Comparison of ENCODE assay signal across 1 fruit fly cellular context in the genomic region with DNA sequence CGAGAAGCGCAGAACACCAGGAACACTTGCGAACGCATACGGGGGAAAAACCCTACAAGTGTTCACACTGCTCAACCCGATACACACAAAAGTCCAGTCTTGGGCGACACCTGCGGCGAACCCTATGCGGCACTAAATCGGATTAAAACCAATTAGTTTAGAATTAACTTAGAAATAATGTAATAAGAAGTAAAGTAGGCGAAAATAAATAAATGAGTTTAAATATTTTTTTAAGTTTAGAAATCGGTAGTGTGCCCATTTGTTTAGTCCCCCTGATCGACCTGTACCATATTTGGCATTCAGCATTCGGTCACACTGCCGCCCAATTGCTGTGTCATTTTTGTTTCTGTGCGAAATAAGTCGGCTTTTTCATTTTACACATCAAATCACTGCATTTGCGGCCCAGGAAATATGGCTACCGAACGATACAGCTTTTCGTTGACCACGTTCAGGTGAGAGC.
A peak's percentile ranks its signal among the peaks of the same experiment; 100 is the strongest.
TF ChIP-seq lines count a peak whose summit lies in the region.

A gene (plus strand): TSS at position 292 of the 460 bp plus-strand sequence.

TF ChIP-seq in whole organism, embryonic, 481 proteins besides CTCF, POLR2A, EP300 and RAD21 (continued from another document and continues in another):
- TF ChIP-seq CG10654 (GFP tag; optimal IDR thresholded peaks at IDR 0.05; lab: Kevin White, UChicago), result no peak
- TF ChIP-seq Sry-δ (GFP tag; optimal IDR thresholded peaks at IDR 0.05; lab: Kevin White, UChicago), result no peak
- no peak for TF ChIP-seq corto (GFP tag; optimal IDR thresholded peaks at IDR 0.05; lab: Kevin White, UChicago)
- TF ChIP-seq Abd-B (GFP tag; optimal IDR thresholded peaks at IDR 0.05; lab: Kevin White, UChicago), result no peak
- peak; percentile 28 for TF ChIP-seq CG2712 (tag; optimal IDR thresholded peaks at IDR 0.05; lab: Kevin White, UChicago)
- no peak for TF ChIP-seq her (GFP tag; optimal IDR thresholded peaks at IDR 0.05; lab: Kevin White, UChicago)
- TF ChIP-seq CG13296 (GFP tag; optimal IDR thresholded peaks at IDR 0.05; lab: Kevin White, UChicago), result no peak
- TF ChIP-seq slou (GFP tag; optimal IDR thresholded peaks at IDR 0.05; lab: Kevin White, UChicago), result no peak
- no peak for TF ChIP-seq H2.0 (GFP tag; IDR thresholded peaks at IDR 0.05; lab: Robert Waterston, UW)
- TF ChIP-seq CG9609 (GFP tag; optimal IDR thresholded peaks at IDR 0.05; lab: Kevin White, UChicago), result no peak
- no peak for TF ChIP-seq salm (tag; optimal IDR thresholded peaks at IDR 0.05; lab: Kevin White, UChicago)
- TF ChIP-seq CG13624 (GFP tag; optimal IDR thresholded peaks at IDR 0.05; lab: Kevin White, UChicago), result no peak
- no peak for TF ChIP-seq CG17359 (tag; optimal IDR thresholded peaks at IDR 0.05; lab: Kevin White, UChicago)
- no peak for TF ChIP-seq HHEX (GFP tag; optimal IDR thresholded peaks at IDR 0.05; lab: Kevin White, UChicago)
- peak; percentile 21 for TF ChIP-seq Fer1 (GFP tag; optimal IDR thresholded peaks at IDR 0.05; lab: Kevin White, UChicago)
- TF ChIP-seq CG18599 (GFP tag; optimal IDR thresholded peaks at IDR 0.05; lab: Kevin White, UChicago), result no peak
- no peak for TF ChIP-seq so (GFP tag; IDR thresholded peaks at IDR 0.05; lab: Robert Waterston, UW)
- TF ChIP-seq Nf-YA (GFP tag; IDR thresholded peaks at IDR 0.05; lab: Robert Waterston, UW), result no peak
- TF ChIP-seq gfzf (GFP tag; optimal IDR thresholded peaks at IDR 0.05; lab: Kevin White, UChicago), result peak; percentile 83
- no peak for TF ChIP-seq bowl (GFP tag; IDR thresholded peaks at IDR 0.05; lab: Robert Waterston, UW)
- peak; percentile 46 for TF ChIP-seq phol (tag; optimal IDR thresholded peaks at IDR 0.05; lab: Kevin White, UChicago)
- no peak for TF ChIP-seq br (optimal IDR thresholded peaks at IDR 0.05; lab: Kevin White, UChicago)
- TF ChIP-seq CG14860 (GFP tag; IDR thresholded peaks at IDR 0.05; lab: Robert Waterston, UW; ENCODE audit: partially characterized antibody), result no peak
- TF ChIP-seq CG6765 (GFP tag; optimal IDR thresholded peaks at IDR 0.05; lab: Kevin White, UChicago), result no peak
- no peak for TF ChIP-seq Atf6 (GFP tag; IDR thresholded peaks at IDR 0.05; lab: Robert Waterston, UW)
- no peak for TF ChIP-seq cad (GFP tag; optimal IDR thresholded peaks at IDR 0.05; lab: Kevin White, UChicago)
- TF ChIP-seq peb (GFP tag; IDR thresholded peaks at IDR 0.05; lab: Robert Waterston, UW), result no peak
- no peak for TF ChIP-seq caup (GFP tag; optimal IDR thresholded peaks at IDR 0.05; lab: Kevin White, UChicago; ENCODE audit: severe bottlenecking)
- TF ChIP-seq pum (GFP tag; optimal IDR thresholded peaks at IDR 0.05; lab: Kevin White, UChicago), result no peak
- no peak for TF ChIP-seq CG10979 (tag; optimal IDR thresholded peaks at IDR 0.05; lab: Kevin White, UChicago)
- TF ChIP-seq CG3163 (GFP tag; optimal IDR thresholded peaks at IDR 0.05; lab: Kevin White, UChicago), result no peak
- no peak for TF ChIP-seq tgo (GFP tag; IDR thresholded peaks at IDR 0.05; lab: Robert Waterston, UW)
- TF ChIP-seq aop (GFP tag; IDR thresholded peaks at IDR 0.05; lab: Robert Waterston, UW), result no peak
- TF ChIP-seq knrl (GFP tag; IDR thresholded peaks at IDR 0.05; lab: Robert Waterston, UW; ENCODE audit: partially characterized antibody), result no peak
- peak; percentile 13 for TF ChIP-seq HmgZ (tag; optimal IDR thresholded peaks at IDR 0.05; lab: Kevin White, UChicago)
- no peak for TF ChIP-seq CG4360 (GFP tag; IDR thresholded peaks at IDR 0.05; lab: Robert Waterston, UW)
- no peak for TF ChIP-seq CG6654 (GFP tag; optimal IDR thresholded peaks at IDR 0.05; lab: Kevin White, UChicago)
- no peak for TF ChIP-seq grn (GFP tag; optimal IDR thresholded peaks at IDR 0.05; lab: Kevin White, UChicago)
- TF ChIP-seq CG10959 (GFP tag; IDR thresholded peaks at IDR 0.05; lab: Robert Waterston, UW), result no peak
- no peak for TF ChIP-seq HLH4C (GFP tag; IDR thresholded peaks at IDR 0.05; lab: Robert Waterston, UW; ENCODE audit: partially characterized antibody)
- TF ChIP-seq eve (GFP tag; optimal IDR thresholded peaks at IDR 0.05; lab: Kevin White, UChicago), result no peak
- no peak for TF ChIP-seq CG17385 (GFP tag; optimal IDR thresholded peaks at IDR 0.05; lab: Kevin White, UChicago)
- TF ChIP-seq CG6813 (GFP tag; optimal IDR thresholded peaks at IDR 0.05; lab: Kevin White, UChicago), result no peak
- no peak for TF ChIP-seq CG7271 (tag; optimal IDR thresholded peaks at IDR 0.05; lab: Kevin White, UChicago)
- TF ChIP-seq CG16815 (GFP tag; optimal IDR thresholded peaks at IDR 0.05; lab: Kevin White, UChicago), result no peak
- TF ChIP-seq ems (GFP tag; optimal IDR thresholded peaks at IDR 0.05; lab: Kevin White, UChicago), result no peak
- TF ChIP-seq chn (GFP tag; optimal IDR thresholded peaks at IDR 0.05; lab: Kevin White, UChicago), result peak; percentile 24
- no peak for TF ChIP-seq CG34376 (GFP tag; optimal IDR thresholded peaks at IDR 0.05; lab: Kevin White, UChicago)
- peak; percentile 9 for TF ChIP-seq CG8290 (GFP tag; optimal IDR thresholded peaks at IDR 0.05; lab: Kevin White, UChicago)
- no peak for TF ChIP-seq CG8290 (tag; optimal IDR thresholded peaks at IDR 0.05; lab: Kevin White, UChicago)
- TF ChIP-seq gem (tag; optimal IDR thresholded peaks at IDR 0.05; lab: Kevin White, UChicago), result no peak
- TF ChIP-seq CG10147 (GFP tag; optimal IDR thresholded peaks at IDR 0.05; lab: Kevin White, UChicago), result peak; percentile 11
- TF ChIP-seq CG3065 (GFP tag; optimal IDR thresholded peaks at IDR 0.05; lab: Kevin White, UChicago), result no peak
- no peak for TF ChIP-seq Lim3 (GFP tag; IDR thresholded peaks at IDR 0.05; lab: Robert Waterston, UW)
- no peak for TF ChIP-seq CG3847 (GFP tag; IDR thresholded peaks at IDR 0.05; lab: Robert Waterston, UW)
- TF ChIP-seq CG33213 (GFP tag; optimal IDR thresholded peaks at IDR 0.05; lab: Kevin White, UChicago), result peak; percentile 5
- TF ChIP-seq Hsf (GFP tag; optimal IDR thresholded peaks at IDR 0.05; lab: Kevin White, UChicago), result peak; percentile 12
- no peak for TF ChIP-seq CG5245 (GFP tag; optimal IDR thresholded peaks at IDR 0.05; lab: Kevin White, UChicago)
- no peak for TF ChIP-seq CG5953 (GFP tag; IDR thresholded peaks at IDR 0.05; lab: Robert Waterston, UW)
- TF ChIP-seq CG7786 (GFP tag; optimal IDR thresholded peaks at IDR 0.05; lab: Kevin White, UChicago), result no peak
- TF ChIP-seq CG9215 (GFP tag; IDR thresholded peaks at IDR 0.05; lab: Robert Waterston, UW), result no peak
- no peak for TF ChIP-seq bcd (GFP tag; optimal IDR thresholded peaks at IDR 0.05; lab: Kevin White, UChicago)
- TF ChIP-seq ase (GFP tag; IDR thresholded peaks at IDR 0.05; lab: Robert Waterston, UW), result no peak
- TF ChIP-seq kah (GFP tag; optimal IDR thresholded peaks at IDR 0.05; lab: Kevin White, UChicago), result no peak
- no peak for TF ChIP-seq CG11398 (GFP tag; optimal IDR thresholded peaks at IDR 0.05; lab: Kevin White, UChicago)
- TF ChIP-seq CG18262 (tag; optimal IDR thresholded peaks at IDR 0.05; lab: Kevin White, UChicago), result no peak
- no peak for TF ChIP-seq eyg (GFP tag; optimal IDR thresholded peaks at IDR 0.05; lab: Kevin White, UChicago)
- no peak for TF ChIP-seq CG11247 (GFP tag; IDR thresholded peaks at IDR 0.05; lab: Robert Waterston, UW)
- TF ChIP-seq exex (tag; optimal IDR thresholded peaks at IDR 0.05; lab: Kevin White, UChicago), result no peak
- TF ChIP-seq CG4707 (GFP tag; optimal IDR thresholded peaks at IDR 0.05; lab: Kevin White, UChicago), result no peak
- TF ChIP-seq CG4730 (GFP tag; IDR thresholded peaks at IDR 0.05; lab: Robert Waterston, UW), result no peak
- peak; percentile 20 for TF ChIP-seq CG13424 (tag; optimal IDR thresholded peaks at IDR 0.05; lab: Kevin White, UChicago)
- TF ChIP-seq Bdp1 (GFP tag; optimal IDR thresholded peaks at IDR 0.05; lab: Kevin White, UChicago), result no peak
- no peak for TF ChIP-seq vvl (GFP tag; IDR thresholded peaks at IDR 0.05; lab: Robert Waterston, UW)
- no peak for TF ChIP-seq CG12219 (GFP tag; optimal IDR thresholded peaks at IDR 0.05; lab: Kevin White, UChicago)
- TF ChIP-seq CG15514 (GFP tag; optimal IDR thresholded peaks at IDR 0.05; lab: Kevin White, UChicago), result peak; percentile 62
- TF ChIP-seq ATbp (GFP tag; optimal IDR thresholded peaks at IDR 0.05; lab: Kevin White, UChicago), result no peak
- no peak for TF ChIP-seq tna (GFP tag; IDR thresholded peaks at IDR 0.05; lab: Robert Waterston, UW; ENCODE audit: partially characterized antibody)
- TF ChIP-seq jumu (GFP tag; optimal IDR thresholded peaks at IDR 0.05; lab: Kevin White, UChicago), result no peak
- TF ChIP-seq twi (tag; optimal IDR thresholded peaks at IDR 0.05; lab: Kevin White, UChicago), result no peak
- TF ChIP-seq sqz (GFP tag; optimal IDR thresholded peaks at IDR 0.05; lab: Kevin White, UChicago), result no peak
- no peak for TF ChIP-seq hth (optimal IDR thresholded peaks at IDR 0.05; lab: Kevin White, UChicago)
- no peak for TF ChIP-seq crol (GFP tag; IDR thresholded peaks at IDR 0.05; lab: Robert Waterston, UW)
- no peak for TF ChIP-seq tio (GFP tag; optimal IDR thresholded peaks at IDR 0.05; lab: Kevin White, UChicago)
- no peak for TF ChIP-seq mirr (GFP tag; optimal IDR thresholded peaks at IDR 0.05; lab: Kevin White, UChicago)
- TF ChIP-seq nerfin-1 (tag; optimal IDR thresholded peaks at IDR 0.05; lab: Kevin White, UChicago), result no peak
- TF ChIP-seq ato (GFP tag; IDR thresholded peaks at IDR 0.05; lab: Robert Waterston, UW; ENCODE audit: partially characterized antibody), result no peak
- TF ChIP-seq CG18619 (GFP tag; optimal IDR thresholded peaks at IDR 0.05; lab: Kevin White, UChicago), result no peak
- TF ChIP-seq CG10366 (GFP tag; IDR thresholded peaks at IDR 0.05; lab: Robert Waterston, UW), result no peak
- TF ChIP-seq psq (GFP tag; optimal IDR thresholded peaks at IDR 0.05; lab: Kevin White, UChicago), result no peak
- TF ChIP-seq tll (GFP tag; optimal IDR thresholded peaks at IDR 0.05; lab: Kevin White, UChicago), result no peak
- TF ChIP-seq CG6791 (GFP tag; IDR thresholded peaks at IDR 0.05; lab: Robert Waterston, UW; ENCODE audit: partially characterized antibody), result no peak
- no peak for TF ChIP-seq Camta (GFP tag; optimal IDR thresholded peaks at IDR 0.05; lab: Kevin White, UChicago)
- TF ChIP-seq disco-r (GFP tag; optimal IDR thresholded peaks at IDR 0.05; lab: Kevin White, UChicago), result no peak
- no peak for TF ChIP-seq Gsc (GFP tag; IDR thresholded peaks at IDR 0.05; lab: Robert Waterston, UW)
- TF ChIP-seq NFAT (GFP tag; IDR thresholded peaks at IDR 0.05; lab: Robert Waterston, UW), result no peak
- TF ChIP-seq CG7372 (GFP tag; IDR thresholded peaks at IDR 0.05; lab: Robert Waterston, UW), result no peak
- peak; percentile 23 for TF ChIP-seq CG13894 (tag; optimal IDR thresholded peaks at IDR 0.05; lab: Kevin White, UChicago)
- no peak for TF ChIP-seq ac (GFP tag; optimal IDR thresholded peaks at IDR 0.05; lab: Kevin White, UChicago)
- no peak for TF ChIP-seq CG14667 (GFP tag; IDR thresholded peaks at IDR 0.05; lab: Robert Waterston, UW)
- no peak for TF ChIP-seq Jarid2 (GFP tag; optimal IDR thresholded peaks at IDR 0.05; lab: Kevin White, UChicago)
- no peak for TF ChIP-seq CG10462 (GFP tag; optimal IDR thresholded peaks at IDR 0.05; lab: Kevin White, UChicago)
- TF ChIP-seq grau (tag; optimal IDR thresholded peaks at IDR 0.05; lab: Kevin White, UChicago), result peak; percentile 18
- no peak for TF ChIP-seq CG4328 (GFP tag; optimal IDR thresholded peaks at IDR 0.05; lab: Kevin White, UChicago)
- TF ChIP-seq wdn (GFP tag; IDR thresholded peaks at IDR 0.05; lab: Robert Waterston, UW), result no peak
- TF ChIP-seq emc (GFP tag; optimal IDR thresholded peaks at IDR 0.05; lab: Kevin White, UChicago), result no peak
- peak; percentile 1 for TF ChIP-seq nom (GFP tag; optimal IDR thresholded peaks at IDR 0.05; lab: Kevin White, UChicago)
- peak; percentile 66 for TF ChIP-seq Sin3A (optimal IDR thresholded peaks at IDR 0.05; lab: Kevin White, UChicago)
- peak; percentile 33 for TF ChIP-seq sens (GFP tag; lab: Kevin White, UChicago)
- TF ChIP-seq B-H1 (GFP tag; IDR thresholded peaks at IDR 0.05; lab: Robert Waterston, UW), result no peak
- no peak for TF ChIP-seq CG15479 (GFP tag; optimal IDR thresholded peaks at IDR 0.05; lab: Kevin White, UChicago)
- no peak for TF ChIP-seq Vsx1 (GFP tag; optimal IDR thresholded peaks at IDR 0.05; lab: Kevin White, UChicago)
- no peak for TF ChIP-seq ab (GFP tag; optimal IDR thresholded peaks at IDR 0.05; lab: Kevin White, UChicago)
- no peak for TF ChIP-seq onecut (GFP tag; IDR thresholded peaks at IDR 0.05; lab: Robert Waterston, UW)
- no peak for TF ChIP-seq Tbp (GFP tag; optimal IDR thresholded peaks at IDR 0.05; lab: Kevin White, UChicago)
- TF ChIP-seq sna (GFP tag; IDR thresholded peaks at IDR 0.05; lab: Robert Waterston, UW; ENCODE audit: partially characterized antibody), result no peak
- no peak for TF ChIP-seq Ravus (GFP tag; IDR thresholded peaks at IDR 0.05; lab: Robert Waterston, UW)
- TF ChIP-seq tap (tag; optimal IDR thresholded peaks at IDR 0.05; lab: Kevin White, UChicago), result no peak
- TF ChIP-seq Bteb2 (GFP tag; optimal IDR thresholded peaks at IDR 0.05; lab: Kevin White, UChicago), result no peak
- TF ChIP-seq CG4617 (GFP tag; optimal IDR thresholded peaks at IDR 0.05; lab: Kevin White, UChicago; ENCODE audit: borderline replicate concordance), result peak; percentile 57
- no peak for TF ChIP-seq pfk (GFP tag; optimal IDR thresholded peaks at IDR 0.05; lab: Kevin White, UChicago)
- no peak for TF ChIP-seq C15 (GFP tag; IDR thresholded peaks at IDR 0.05; lab: Robert Waterston, UW)
- TF ChIP-seq cg (GFP tag; optimal IDR thresholded peaks at IDR 0.05; lab: Kevin White, UChicago), result no peak
- TF ChIP-seq CG6272 (GFP tag; IDR thresholded peaks at IDR 0.05; lab: Robert Waterston, UW), result no peak; the same call in 1 of the 2 replicates
- no peak for TF ChIP-seq NK7.1 (GFP tag; optimal IDR thresholded peaks at IDR 0.05; lab: Kevin White, UChicago)
- TF ChIP-seq dati (GFP tag; IDR thresholded peaks at IDR 0.05; lab: Robert Waterston, UW), result no peak
- TF ChIP-seq D19A (tag; optimal IDR thresholded peaks at IDR 0.05; lab: Kevin White, UChicago), result no peak
- no peak for TF ChIP-seq Awh (GFP tag; IDR thresholded peaks at IDR 0.05; lab: Robert Waterston, UW)
- TF ChIP-seq CG2678 (tag; optimal IDR thresholded peaks at IDR 0.05; lab: Kevin White, UChicago), result no peak
- no peak for TF ChIP-seq Rx (GFP tag; IDR thresholded peaks at IDR 0.05; lab: Robert Waterston, UW)
- TF ChIP-seq gce (GFP tag; IDR thresholded peaks at IDR 0.05; lab: Robert Waterston, UW), result no peak
- 0 out of 2 replicates have a peak, but pooled peaks have one; percentile 21 for TF ChIP-seq Rfx (GFP tag; IDR thresholded peaks at IDR 0.05; lab: Robert Waterston, UW)
- TF ChIP-seq CG12155 (GFP tag; optimal IDR thresholded peaks at IDR 0.05; lab: Kevin White, UChicago), result peak; percentile 14
- TF ChIP-seq CG2889 (GFP tag; IDR thresholded peaks at IDR 0.05; lab: Robert Waterston, UW), result no peak
